In the genomic region with DNA sequence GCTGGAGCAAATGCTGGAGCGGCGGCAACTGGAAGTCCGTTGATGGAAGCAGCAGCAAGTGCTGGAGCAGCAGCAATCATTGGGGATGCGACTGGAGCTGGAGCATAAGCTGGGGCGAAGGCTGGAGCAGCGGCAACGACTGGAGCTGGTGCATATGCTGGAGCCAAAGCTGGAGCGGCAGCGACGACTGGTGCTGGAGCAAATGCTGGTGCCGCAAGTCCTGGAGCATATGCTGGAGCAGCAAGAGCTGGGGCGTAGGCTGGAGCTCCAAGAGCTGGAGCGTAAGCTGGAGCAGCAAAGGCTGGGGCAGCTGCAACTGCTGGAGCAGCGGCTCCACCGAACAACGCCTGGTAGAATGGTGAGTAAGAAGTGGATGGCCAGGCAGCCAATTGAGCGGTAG, we compare ENCODE assay signal across 5 worm cellular contexts.
TF ChIP-seq lines count a peak whose summit lies in the region.

No protein-coding gene starts in this region.

TF ChIP-seq in whole organism, L1 larva, 84 proteins besides CTCF, POLR2A, EP300 and RAD21:
- no peak for TF ChIP-seq unc-30 (tag; optimal IDR thresholded peaks at IDR 0.05; lab: Kevin White, UChicago)
- no peak for TF ChIP-seq egl-13 (tag; optimal IDR thresholded peaks at IDR 0.05; lab: Kevin White, UChicago)
- TF ChIP-seq fkh-10 (GFP tag; optimal IDR thresholded peaks at IDR 0.05; lab: Kevin White, UChicago): no peak
- TF ChIP-seq mab-9 (GFP tag; IDR thresholded peaks at IDR 0.05; lab: Robert Waterston, UW): no peak
- no peak for TF ChIP-seq swsn-7 (tag; optimal IDR thresholded peaks at IDR 0.05; lab: Kevin White, UChicago)
- peak; percentile 7 for TF ChIP-seq ceh-8 (GFP tag; optimal IDR thresholded peaks at IDR 0.05; lab: Kevin White, UChicago)
- TF ChIP-seq nhr-85 (tag; lab: Kevin White, UChicago): no peak
- no peak for TF ChIP-seq Y116A8C.19 (tag; optimal IDR thresholded peaks at IDR 0.05; lab: Kevin White, UChicago; ENCODE audit: borderline replicate concordance)
TF ChIP-seq in whole organism, L1 larva: peak in this region for 1.

TF ChIP-seq in whole organism, L4 larva, 104 proteins besides CTCF, POLR2A, EP300 and RAD21 (continues in another document):
- TF ChIP-seq vab-7 (GFP tag; IDR thresholded peaks at IDR 0.05; lab: Robert Waterston, UW) (0 out of 2 replicates have a peak, but pooled peaks have one; percentile 17), ceh-62 (tag; optimal IDR thresholded peaks at IDR 0.05; lab: Kevin White, UChicago) (no peak), zag-1 (tag; optimal IDR thresholded peaks at IDR 0.05; lab: Kevin White, UChicago) (no peak), hlh-30 (tag; optimal IDR thresholded peaks at IDR 0.05; lab: Kevin White, UChicago; ENCODE audit: insufficient read depth) (no peak), pha-4 (GFP tag; IDR thresholded peaks at IDR 0.05; lab: Robert Waterston, UW) (no peak), pha-4 (tag; optimal IDR thresholded peaks at IDR 0.05; lab: Kevin White, UChicago) (no peak), ceh-28 (tag; optimal IDR thresholded peaks at IDR 0.05; lab: Kevin White, UChicago) (no peak), R02D3.7 (tag; optimal IDR thresholded peaks at IDR 0.05; lab: Kevin White, UChicago) (no peak), ztf-11 (tag; optimal IDR thresholded peaks at IDR 0.05; lab: Kevin White, UChicago) (no peak), ZK546.5 (tag; optimal IDR thresholded peaks at IDR 0.05; lab: Kevin White, UChicago) (no peak), D1046.2 (GFP tag; IDR thresholded peaks at IDR 0.05; lab: Robert Waterston, UW) (no peak), F26F4.8 (GFP tag; conservative IDR thresholded peaks at IDR 0.05; lab: Robert Waterston, UW) (no peak), spr-3 (GFP tag; optimal IDR thresholded peaks at IDR 0.05; lab: Kevin White, UChicago) (no peak), zip-2 (tag; optimal IDR thresholded peaks at IDR 0.05; lab: Kevin White, UChicago) (no peak), dmd-8 (GFP tag; IDR thresholded peaks at IDR 0.05; lab: Robert Waterston, UW) (no peak), dve-1 (tag; optimal IDR thresholded peaks at IDR 0.05; lab: Kevin White, UChicago; ENCODE audit: insufficient read depth) (no peak), zfp-2 (tag; optimal IDR thresholded peaks at IDR 0.05; lab: Kevin White, UChicago) (no peak), set-16 (GFP tag; IDR thresholded peaks at IDR 0.05; lab: Robert Waterston, UW) (peak; percentile 96), rbr-2 (tag; optimal IDR thresholded peaks at IDR 0.05; lab: Kevin White, UChicago) (no peak), madf-5 (GFP tag; IDR thresholded peaks at IDR 0.05; lab: Robert Waterston, UW) (no peak), hif-1 (tag; optimal IDR thresholded peaks at IDR 0.05; lab: Kevin White, UChicago) (no peak)

TF ChIP-seq in whole organism, late embryonic, 69 proteins besides CTCF, POLR2A, EP300 and RAD21:
- TF ChIP-seq hlh-13 (GFP tag; optimal IDR thresholded peaks at IDR 0.05; lab: Kevin White, UChicago) (no peak), sox-2 (GFP tag; IDR thresholded peaks at IDR 0.05; lab: Robert Waterston, UW) (no peak), mec-3 (tag; optimal IDR thresholded peaks at IDR 0.05; lab: Kevin White, UChicago; ENCODE audit: borderline replicate concordance) (peak; percentile 31)

TF ChIP-seq in whole organism, midembryonic, 9 proteins besides CTCF, POLR2A, EP300 and RAD21:
- TF ChIP-seq cog-1 (tag; optimal IDR thresholded peaks at IDR 0.05; lab: Kevin White, UChicago) (no peak), T22C8.4 (GFP tag; IDR thresholded peaks at IDR 0.05; lab: Robert Waterston, UW) (0 out of 2 replicates have a peak, but pooled peaks have one; percentile 18)

TF ChIP-seq in whole organism, young adult, 124 proteins besides CTCF, POLR2A, EP300 and RAD21:
- no peak for TF ChIP-seq rec-8 (tag; optimal IDR thresholded peaks at IDR 0.05; lab: Kevin White, UChicago)
- no peak for TF ChIP-seq nfya-1 (tag; optimal IDR thresholded peaks at IDR 0.05; lab: Kevin White, UChicago; ENCODE audit: borderline replicate concordance, insufficient read depth)
- peak; percentile 40 for TF ChIP-seq chd-7 (tag; optimal IDR thresholded peaks at IDR 0.05; lab: Kevin White, UChicago)
- TF ChIP-seq ceh-58 (GFP tag; IDR thresholded peaks at IDR 0.05; lab: Robert Waterston, UW): no peak
- no peak for TF ChIP-seq lin-54 (GFP tag; optimal IDR thresholded peaks at IDR 0.05; lab: Kevin White, UChicago)
- no peak for TF ChIP-seq madf-8 (GFP tag; conservative IDR thresholded peaks at IDR 0.05; lab: Robert Waterston, UW)
- TF ChIP-seq aptf-3 (GFP tag; IDR thresholded peaks at IDR 0.05; lab: Robert Waterston, UW): no peak
- TF ChIP-seq zfh-2 (GFP tag; conservative IDR thresholded peaks at IDR 0.05; lab: Robert Waterston, UW): peak; percentile 96
- TF ChIP-seq F49E8.2 (tag; optimal IDR thresholded peaks at IDR 0.05; lab: Kevin White, UChicago; ENCODE audit: insufficient read depth): no peak
- no peak for TF ChIP-seq let-526 (GFP tag; IDR thresholded peaks at IDR 0.05; lab: Robert Waterston, UW)
- TF ChIP-seq bed-1 (GFP tag; IDR thresholded peaks at IDR 0.05; lab: Robert Waterston, UW): no peak
- TF ChIP-seq F33H1.4 (GFP tag; IDR thresholded peaks at IDR 0.05; lab: Robert Waterston, UW): no peak
- no peak for TF ChIP-seq snpc-3.4 (tag; optimal IDR thresholded peaks at IDR 0.05; lab: Kevin White, UChicago)
- TF ChIP-seq F52B5.7 (tag; optimal IDR thresholded peaks at IDR 0.05; lab: Kevin White, UChicago): peak; percentile 18
- no peak for TF ChIP-seq B0019.2 (GFP tag; conservative IDR thresholded peaks at IDR 0.05; lab: Robert Waterston, UW)
- TF ChIP-seq egrh-3 (GFP tag; IDR thresholded peaks at IDR 0.05; lab: Robert Waterston, UW): peak; percentile 92
- no peak for TF ChIP-seq hsf-1 (GFP tag; IDR thresholded peaks at IDR 0.05; lab: Robert Waterston, UW)
- TF ChIP-seq dpff-1 (tag; optimal IDR thresholded peaks at IDR 0.05; lab: Kevin White, UChicago): no peak
- no peak for TF ChIP-seq Y95B8A.8 (GFP tag; IDR thresholded peaks at IDR 0.05; lab: Robert Waterston, UW)
- 0 out of 2 replicates have a peak, but pooled peaks have one; percentile 38 for TF ChIP-seq egl-18 (GFP tag; IDR thresholded peaks at IDR 0.05; lab: Robert Waterston, UW)
- no peak for TF ChIP-seq ama-1 (optimal IDR thresholded peaks at IDR 0.05; lab: Kevin White, UChicago)
- no peak for TF ChIP-seq ama-1 (GFP tag; optimal IDR thresholded peaks at IDR 0.05; lab: Kevin White, UChicago)
- TF ChIP-seq lsl-1 (GFP tag; optimal IDR thresholded peaks at IDR 0.05; lab: Kevin White, UChicago): no peak
- peak; percentile 53; the same call in 1 of the 2 replicates for TF ChIP-seq lin-26 (GFP tag; IDR thresholded peaks at IDR 0.05; lab: Robert Waterston, UW)
